Worm (Caenorhabditis elegans) whole organism, L4 larva: ENCODE data around the gene ZC190.4.
A peak's percentile ranks its signal among the peaks of the same experiment; 100 is the strongest.

Experiments used
- R02D3.7 ChIP-seq: fragments of 150-350 bp; sonication (generic microtip); optimal IDR thresholded peaks from 3 replicates; lab custom pipeline; 2014; ENCODE audit warnings: missing biosample characterization, missing genetic modification characterization
- Y48G9A.11 ChIP-seq: fragments of 200-800 bp; sonication (Bioruptor generic); IDR thresholded peaks from 2 replicates; pipeline ENCODE4 v1.3.6; 2022; ENCODE audit warnings: missing genetic modification reagents, missing genetic modification characterization, missing compliant biosample characterization
- ZK337.2 ChIP-seq: fragments of 200-800 bp; sonication (Bioruptor generic); IDR thresholded peaks from 2 replicates; pipeline ENCODE4 v1.3.6; 2022; ENCODE audit warnings: missing genetic modification reagents, missing genetic modification characterization, missing compliant biosample characterization
- ZK546.5 ChIP-seq, 2 experiments: sonication (generic microtip); optimal IDR thresholded peaks; 2 replicates each; lab custom pipeline; 2017; ENCODE audit warnings: missing biosample characterization in 2 of 2, missing genetic modification characterization in 2 of 2
- aha-1 ChIP-seq: fragments of 150-350 bp; peaks from one replicate; lab custom pipeline; 2014; ENCODE audit warnings: missing biosample characterization, missing genetic modification characterization
- ceh-20 ChIP-seq: fragments of 200-800 bp; sonication (Bioruptor generic); IDR thresholded peaks from 2 replicates; pipeline ENCODE4 v1.3.6; 2022; ENCODE audit warnings: missing genetic modification reagents, missing genetic modification characterization, missing compliant biosample characterization
- cey-2 ChIP-seq: sonication (generic microtip); optimal IDR thresholded peaks from 3 replicates; lab custom pipeline; 2017; ENCODE audit warnings: missing genetic modification characterization, mild to moderate bottlenecking, missing compliant biosample characterization, antibody characterized with exemption, borderline replicate concordance; ENCODE audit not compliant: insufficient read depth
- daf-16 ChIP-seq, 3 experiments: sonication (generic microtip); optimal IDR thresholded peaks; 2 replicates each; lab custom pipeline; 2016 to 2017; ENCODE audit warnings: missing genetic modification characterization in 3 of 3, missing genetic modification reagents in 3 of 3, mild to moderate bottlenecking in 2 of 3, missing compliant biosample characterization in 2 of 3, missing biosample characterization in 1 of 3, moderate library complexity in 1 of 3
- dmd-6 ChIP-seq: fragments of 200-800 bp; sonication (Bioruptor generic); IDR thresholded peaks from 2 replicates; pipeline ENCODE4 v1.3.6; 2022; ENCODE audit warnings: missing genetic modification reagents, missing genetic modification characterization, missing compliant biosample characterization
- dmd-8 ChIP-seq: fragments of 200-800 bp; sonication (Bioruptor generic); IDR thresholded peaks from 2 replicates; pipeline ENCODE4 v1.3.6; 2022; ENCODE audit warnings: missing genetic modification characterization, missing compliant biosample characterization
- dpl-1 ChIP-seq: fragments of 150-350 bp; optimal IDR thresholded peaks from 2 replicates; lab custom pipeline; 2014; ENCODE audit warnings: missing biosample characterization, missing genetic modification reagents, missing genetic modification characterization
- dve-1 ChIP-seq: sonication (generic microtip); optimal IDR thresholded peaks from 2 replicates; lab custom pipeline; 2017; ENCODE audit warnings: antibody characterized with exemption, mild to moderate bottlenecking, missing genetic modification characterization, missing compliant biosample characterization; ENCODE audit not compliant: insufficient read depth
- egl-27 ChIP-seq: sonication (generic microtip); optimal IDR thresholded peaks from 3 replicates; lab custom pipeline; 2017; ENCODE audit warnings: missing biosample characterization, missing genetic modification reagents, missing genetic modification characterization
- hlh-11 ChIP-seq: fragments of 200-800 bp; sonication (Bioruptor generic); optimal IDR thresholded peaks from 2 replicates; lab custom pipeline; 2018; ENCODE audit warnings: mild to moderate bottlenecking, missing genetic modification characterization, missing compliant biosample characterization
- hmg-1.1 ChIP-seq: fragments of 200-800 bp; sonication (Bioruptor generic); IDR thresholded peaks from 2 replicates; pipeline ENCODE4 v1.3.6; 2022; ENCODE audit warnings: missing genetic modification reagents, missing genetic modification characterization, missing compliant biosample characterization
- jun-1 ChIP-seq: fragments of 150-350 bp; optimal IDR thresholded peaks from 2 replicates; lab custom pipeline; 2014; ENCODE audit warnings: missing biosample characterization, missing genetic modification reagents, missing genetic modification characterization
- lim-7 ChIP-seq: fragments of 200-800 bp; sonication (Bioruptor generic); IDR thresholded peaks from 2 replicates; pipeline ENCODE4 v1.3.6; 2022; ENCODE audit warnings: missing genetic modification characterization, missing compliant biosample characterization
- lin-1 ChIP-seq: fragments of 200-800 bp; sonication (Bioruptor generic); IDR thresholded peaks from 2 replicates; pipeline ENCODE4 v1.3.6; 2022; ENCODE audit warnings: missing genetic modification reagents, missing genetic modification characterization, missing compliant biosample characterization
- lin-15B ChIP-seq: fragments of 150-350 bp; sonication (generic microtip); optimal IDR thresholded peaks from 3 replicates; lab custom pipeline; 2014; ENCODE audit warnings: missing biosample characterization, missing genetic modification characterization
- lin-39 ChIP-seq: fragments of 150-350 bp; optimal IDR thresholded peaks from 2 replicates; lab custom pipeline; 2014; ENCODE audit warnings: missing biosample characterization, missing genetic modification reagents, missing genetic modification characterization
- lir-3 ChIP-seq: sonication (generic microtip); optimal IDR thresholded peaks from 2 replicates; lab custom pipeline; 2016; ENCODE audit warnings: mild to moderate bottlenecking, missing genetic modification characterization, missing compliant biosample characterization
- mdl-1 ChIP-seq, 2 experiments: fragments of 150-350 bp in 1 of 2; sonication (generic microtip) in 1 of 2; optimal IDR thresholded peaks; 2 replicates each; lab custom pipeline; 2014 to 2017; ENCODE audit warnings: missing biosample characterization in 2 of 2, missing genetic modification characterization in 2 of 2
- mdt-29 ChIP-seq: fragments of 200-800 bp; sonication (Bioruptor generic); IDR thresholded peaks from 2 replicates; pipeline ENCODE4 v1.3.6; 2022; ENCODE audit warnings: missing genetic modification reagents, missing genetic modification characterization, missing compliant biosample characterization
- mxl-3 ChIP-seq: fragments of 200-800 bp; sonication (Bioruptor generic); optimal IDR thresholded peaks from 2 replicates; lab custom pipeline; 2018; ENCODE audit warnings: mild to moderate bottlenecking, missing genetic modification characterization, missing compliant biosample characterization
- nhr-111 ChIP-seq: fragments of 200-800 bp; sonication (Bioruptor generic); optimal IDR thresholded peaks from 2 replicates; lab custom pipeline; 2018; ENCODE audit warnings: mild to moderate bottlenecking, missing genetic modification characterization, missing compliant biosample characterization
- nhr-28 ChIP-seq: fragments of 150-350 bp; optimal IDR thresholded peaks from 2 replicates; lab custom pipeline; 2014; ENCODE audit warnings: missing biosample characterization, missing genetic modification characterization
- nhr-48 ChIP-seq: sonication (generic microtip); optimal IDR thresholded peaks from 2 replicates; lab custom pipeline; 2016; ENCODE audit warnings: mild to moderate bottlenecking, missing genetic modification characterization, missing compliant biosample characterization
- nhr-77 ChIP-seq: fragments of 150-350 bp; optimal IDR thresholded peaks from 2 replicates; lab custom pipeline; 2014; ENCODE audit warnings: missing biosample characterization, missing genetic modification characterization
- pqm-1 ChIP-seq: sonication (generic microtip); optimal IDR thresholded peaks from 2 replicates; lab custom pipeline; 2017; ENCODE audit warnings: missing biosample characterization, missing genetic modification characterization
- rbr-2 ChIP-seq: sonication (generic microtip); optimal IDR thresholded peaks from 2 replicates; lab custom pipeline; 2016; ENCODE audit warnings: missing genotype, missing genetic modification characterization, missing compliant biosample characterization
- sdz-12 ChIP-seq: fragments of 200-800 bp; sonication (Bioruptor generic); optimal IDR thresholded peaks from 2 replicates; lab custom pipeline; 2018; ENCODE audit warnings: mild to moderate bottlenecking, missing genetic modification characterization, missing compliant biosample characterization
- spr-3 ChIP-seq: fragments of 200-800 bp; sonication (Bioruptor generic); optimal IDR thresholded peaks from 2 replicates; lab custom pipeline; 2018; ENCODE audit warnings: mild to moderate bottlenecking, missing genetic modification characterization, missing compliant biosample characterization
- tra-1 ChIP-seq: fragments of 200-800 bp; sonication (Bioruptor generic); IDR thresholded peaks from 2 replicates; pipeline ENCODE4 v1.3.6; 2022; ENCODE audit warnings: missing genetic modification reagents, missing genetic modification characterization, missing compliant biosample characterization
- unc-62 ChIP-seq, 3 experiments: fragments of 150-350 bp in 1 of 3; sonication (generic microtip); optimal IDR thresholded peaks in 2 of 3; peaks in 1 of 3; 1 replicate in 1 of 3; 2 replicates in 2 of 3; lab custom pipeline; 2014 to 2017; ENCODE audit warnings: missing biosample characterization in 3 of 3, missing genetic modification characterization in 3 of 3, missing genetic modification reagents in 3 of 3, missing genotype in 1 of 3
- zfp-3 ChIP-seq: fragments of 200-800 bp; sonication (Bioruptor generic); conservative IDR thresholded peaks from 2 replicates; pipeline ENCODE4 v1.3.6; 2022; ENCODE audit warnings: missing genetic modification reagents, missing genetic modification characterization, missing compliant biosample characterization
- zip-2 ChIP-seq: fragments of 150-350 bp; optimal IDR thresholded peaks from 2 replicates; lab custom pipeline; 2014; ENCODE audit warnings: missing biosample characterization, missing genetic modification characterization

Gene ZC190.4

DNA sequence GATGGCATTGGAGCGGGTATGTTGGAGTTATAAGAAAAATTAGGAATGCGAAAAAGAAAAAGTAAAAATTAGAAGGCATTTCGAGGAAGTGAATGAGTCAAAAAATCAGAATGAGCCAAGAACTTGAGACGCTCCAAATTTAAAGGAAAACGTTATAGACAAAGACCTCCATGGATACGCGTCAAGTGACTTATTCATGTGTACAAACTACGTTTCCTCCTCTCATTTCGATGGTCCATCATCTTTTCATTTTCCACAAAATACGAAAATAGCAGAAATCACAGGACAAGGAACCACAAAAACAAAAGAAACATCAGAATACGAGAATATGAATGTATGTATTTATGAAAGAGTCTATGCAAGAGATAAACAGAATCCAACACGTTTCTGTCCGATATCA lies 24.6 kb upstream of the ZC190.4 start, which contains the start of gene F28A12.3:
F28A12.3 (minus strand) TSS at position 101 of the 400 bp plus-strand sequence.
- TF ChIP-seq ZK546.5 (tag; optimal IDR thresholded peaks at IDR 0.05; lab: Kevin White, UChicago), result no peak
- peak; percentile 3 for TF ChIP-seq aha-1 (tag; lab: Kevin White, UChicago)

DNA sequence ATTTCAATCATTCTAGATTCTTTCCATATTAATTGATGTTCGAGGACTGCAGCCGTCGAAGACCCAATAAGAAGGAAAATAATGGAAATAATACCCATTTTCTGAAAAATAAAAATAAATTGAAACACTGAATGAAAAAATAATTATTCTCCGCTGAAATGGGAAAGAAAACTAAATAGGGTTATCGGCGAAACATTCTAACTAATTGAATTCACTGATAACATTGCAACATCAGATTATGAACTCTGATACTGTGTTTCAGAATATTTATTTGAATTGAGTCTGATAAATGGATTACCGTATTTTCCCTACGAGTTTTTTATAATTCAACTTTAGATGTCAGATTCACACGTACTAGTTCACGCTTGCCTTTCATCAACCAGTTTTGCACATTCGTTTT lies 22.8 kb upstream of the ZC190.4 start, which contains the start of gene asp-13:
asp-13 (minus strand) TSS at position 101 of the 400 bp plus-strand sequence.
- TF ChIP-seq jun-1 (tag; lab: Kevin White, UChicago) (no peak), lim-7 (GFP tag; lab: Robert Waterston, UW) (no peak), spr-3 (GFP tag; lab: Kevin White, UChicago) (no peak), tra-1 (GFP tag; lab: Robert Waterston, UW) (no peak), unc-62 (GFP tag; optimal IDR thresholded peaks at IDR 0.05 in 1 of 2; lab: Kevin White, UChicago) (peak in 1 of 2 experiments; percentile 30), unc-62 (tag; optimal IDR thresholded peaks at IDR 0.05; lab: Kevin White, UChicago) (no peak), ZK337.2 (GFP tag; lab: Robert Waterston, UW) (no peak), pqm-1 (tag; lab: Kevin White, UChicago) (peak; percentile 37), mdl-1 (tag; optimal IDR thresholded peaks at IDR 0.05; lab: Kevin White, UChicago) (no peak), R02D3.7 (tag; lab: Kevin White, UChicago) (no peak), ceh-20 (GFP tag; lab: Robert Waterston, UW) (no peak), hmg-1.1 (no peak), zfp-3 (no peak), dve-1 (tag; lab: Kevin White, UChicago) (peak; percentile 3), dpl-1 (GFP tag; lab: Kevin White, UChicago) (no peak), lir-3 (tag; lab: Kevin White, UChicago) (no peak), lin-15B (tag; lab: Kevin White, UChicago) (no peak), daf-16 (GFP tag; optimal IDR thresholded peaks at IDR 0.05; lab: Kevin White, UChicago) (no peak), daf-16 (tag; optimal IDR thresholded peaks at IDR 0.05; lab: Kevin White, UChicago) (peak; percentile 23), egl-27 (tag; lab: Kevin White, UChicago) (no peak), nhr-28 (tag; lab: Kevin White, UChicago) (peak; percentile 15), Y48G9A.11 (GFP tag; lab: Robert Waterston, UW) (no peak), rbr-2 (tag; lab: Kevin White, UChicago) (no peak), lin-39 (tag; lab: Kevin White, UChicago) (no peak)

DNA sequence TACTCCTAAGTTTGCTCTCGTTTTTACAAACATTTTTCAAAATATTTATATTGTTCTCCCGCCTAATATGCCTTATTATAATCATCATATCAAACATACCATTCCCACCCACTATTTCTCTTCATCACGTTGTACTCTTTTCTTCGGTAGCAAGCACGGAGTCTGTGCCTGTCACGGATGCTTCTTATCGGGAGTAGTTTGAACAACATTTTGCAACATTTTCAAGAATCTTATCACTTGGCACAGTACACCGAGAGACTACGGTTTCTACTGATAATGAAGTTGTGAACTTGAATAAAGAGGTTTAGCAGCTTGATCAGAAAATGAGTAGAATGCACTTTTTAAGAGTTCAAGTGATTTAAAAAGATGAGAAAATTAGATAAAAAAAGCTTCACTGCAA lies 17.6 kb upstream of the ZC190.4 start:
- peak; percentile 73 for TF ChIP-seq nhr-77
- peak; percentile 90 for TF ChIP-seq hlh-11
- TF ChIP-seq dmd-8 (GFP tag; lab: Robert Waterston, UW), result no peak
- TF ChIP-seq egl-27 (tag; lab: Kevin White, UChicago), result no peak
- TF ChIP-seq nhr-111 (GFP tag; lab: Kevin White, UChicago), result no peak
- no peak for TF ChIP-seq cey-2
- no peak for TF ChIP-seq sdz-12 (GFP tag; lab: Kevin White, UChicago)
- TF ChIP-seq daf-16 (GFP tag; optimal IDR thresholded peaks at IDR 0.05; lab: Kevin White, UChicago), result no peak
- TF ChIP-seq daf-16 (tag; optimal IDR thresholded peaks at IDR 0.05; lab: Kevin White, UChicago), result peak; percentile 94
- peak; percentile 98 for TF ChIP-seq pqm-1 (tag; lab: Kevin White, UChicago)
- peak; percentile 91 for TF ChIP-seq nhr-28 (tag; lab: Kevin White, UChicago)
- TF ChIP-seq zip-2 (tag; lab: Kevin White, UChicago), result no peak
- TF ChIP-seq nhr-48 (tag; lab: Kevin White, UChicago), result peak; percentile 52
- TF ChIP-seq mdl-1 (tag; optimal IDR thresholded peaks at IDR 0.05; lab: Kevin White, UChicago), result peak in 1 of 2 experiments; percentile 48
- TF ChIP-seq mdt-29 (GFP tag; lab: Robert Waterston, UW), result no peak
- TF ChIP-seq tra-1 (GFP tag; lab: Robert Waterston, UW), result 0 out of 2 replicates have a peak, but pooled peaks have one; percentile 63
- TF ChIP-seq mxl-3 (GFP tag; lab: Kevin White, UChicago), result peak; percentile 13
- TF ChIP-seq dmd-6 (GFP tag; lab: Robert Waterston, UW), result peak; percentile 90
- peak; percentile 75 for TF ChIP-seq lin-1 (GFP tag; lab: Robert Waterston, UW)
- TF ChIP-seq dve-1 (tag; lab: Kevin White, UChicago), result peak; percentile 82
